Worm (Caenorhabditis elegans) whole organism, young adult: Measurements from ENCODE around the gene F28A10.4.
"Not testable (repeated sequence)": the region's sequence is repeated elsewhere in the genome, so short reads cannot be mapped to it uniquely, and the experiment has no call there.

Experiments used
- F10E7.11 ChIP-seq: sonication (generic microtip); optimal IDR thresholded peaks from 2 replicates; lab custom pipeline; 2017; ENCODE audit warnings: mild to moderate bottlenecking, missing genetic modification characterization, moderate library complexity, missing compliant biosample characterization
- F23B12.7 ChIP-seq: sonication (generic microtip); optimal IDR thresholded peaks from 2 replicates; lab custom pipeline; 2017; ENCODE audit warnings: missing genetic modification characterization, mild to moderate bottlenecking, missing compliant biosample characterization, antibody characterized with exemption, moderate library complexity; ENCODE audit not compliant: insufficient read depth
- F39B2.1 ChIP-seq: fragments of 200-800 bp; sonication (Bioruptor generic); IDR thresholded peaks from 2 replicates; pipeline ENCODE4 v1.3.6; 2022; ENCODE audit warnings: missing genetic modification reagents, missing genetic modification characterization, missing compliant biosample characterization
- F49E8.2 ChIP-seq: sonication (generic microtip); optimal IDR thresholded peaks from 3 replicates; lab custom pipeline; 2017; ENCODE audit warnings: missing genetic modification characterization, mild to moderate bottlenecking, missing compliant biosample characterization, antibody characterized with exemption, moderate library complexity; ENCODE audit not compliant: insufficient read depth
- F52B5.7 ChIP-seq: sonication (generic microtip); optimal IDR thresholded peaks from 2 replicates; lab custom pipeline; 2016; ENCODE audit warnings: mild to moderate bottlenecking, missing genetic modification characterization, missing compliant biosample characterization
- Y95B8A.8 ChIP-seq: fragments of 200-800 bp; sonication (Bioruptor generic); IDR thresholded peaks from 2 replicates; pipeline ENCODE4 v1.3.6; 2022; ENCODE audit warnings: missing genetic modification reagents, missing genetic modification characterization, missing compliant biosample characterization
- bed-2 ChIP-seq: fragments of 200-800 bp; sonication (Bioruptor generic); IDR thresholded peaks from 2 replicates; pipeline ENCODE4 v1.3.6; 2022; ENCODE audit warnings: missing genetic modification reagents, missing genetic modification characterization, missing compliant biosample characterization
- cebp-1 ChIP-seq, 2 experiments: fragments of 200-800 bp in 1 of 2; sonication (Bioruptor generic) in 1 of 2; sonication (generic microtip) in 1 of 2; IDR thresholded peaks in 1 of 2; optimal IDR thresholded peaks in 1 of 2; 2 replicates each; pipeline versions ENCODE4 v1.3.6 to Lab custom; 2017 to 2022; ENCODE audit warnings: missing compliant biosample characterization in 2 of 2, missing genetic modification characterization in 2 of 2, mild to moderate bottlenecking in 1 of 2, missing genetic modification reagents in 1 of 2, moderate library complexity in 1 of 2
- die-1 ChIP-seq: sonication (generic microtip); optimal IDR thresholded peaks from 2 replicates; lab custom pipeline; 2016; ENCODE audit warnings: missing genotype, mild to moderate bottlenecking, missing genetic modification characterization, missing compliant biosample characterization
- dox-1 ChIP-seq: fragments of 200-800 bp; sonication (Bioruptor generic); IDR thresholded peaks from 2 replicates; pipeline ENCODE4 v1.3.6; 2022; ENCODE audit warnings: missing genetic modification reagents, missing genetic modification characterization, missing compliant biosample characterization
- efl-1 ChIP-seq: fragments of 150-350 bp; optimal IDR thresholded peaks from 2 replicates; lab custom pipeline; 2014; ENCODE audit warnings: missing biosample characterization, missing genetic modification reagents, missing genetic modification characterization
- egl-44 ChIP-seq: fragments of 200-800 bp; sonication (Bioruptor generic); IDR thresholded peaks from 2 replicates; pipeline ENCODE4 v1.3.6; 2022; ENCODE audit warnings: missing genetic modification reagents, missing genetic modification characterization, missing compliant biosample characterization
- ekl-4 ChIP-seq: fragments of 200-800 bp; sonication (Bioruptor generic); IDR thresholded peaks from 2 replicates; pipeline ENCODE4 v1.3.6; 2022; ENCODE audit warnings: missing genetic modification reagents, missing genetic modification characterization, missing compliant biosample characterization
- hlh-12 ChIP-seq: sonication (generic microtip); optimal IDR thresholded peaks from 2 replicates; lab custom pipeline; 2016; ENCODE audit warnings: missing genetic modification characterization, missing compliant biosample characterization
- hmg-1.2 ChIP-seq: fragments of 200-800 bp; sonication (Bioruptor generic); IDR thresholded peaks from 2 replicates; pipeline ENCODE4 v1.3.6; 2022; ENCODE audit warnings: missing genetic modification reagents, missing genetic modification characterization, missing compliant biosample characterization
- hrde-1 ChIP-seq: sonication (generic microtip); optimal IDR thresholded peaks from 2 replicates; lab custom pipeline; 2016; ENCODE audit warnings: missing genetic modification characterization, mild to moderate bottlenecking, missing compliant biosample characterization, moderate library complexity, missing genotype, missing genetic modification reagents, borderline replicate concordance
- let-526 ChIP-seq: fragments of 200-800 bp; sonication (Bioruptor generic); IDR thresholded peaks from 2 replicates; pipeline ENCODE4 v1.3.6; 2022; ENCODE audit warnings: missing genetic modification reagents, missing genetic modification characterization, missing compliant biosample characterization
- let-607 ChIP-seq, 2 experiments: fragments of 200-800 bp in 1 of 2; sonication (Bioruptor generic) in 1 of 2; sonication (generic microtip) in 1 of 2; optimal IDR thresholded peaks; 2 replicates each; lab custom pipeline; 2016 to 2018; ENCODE audit warnings: mild to moderate bottlenecking in 2 of 2, missing compliant biosample characterization in 2 of 2, missing genetic modification characterization in 2 of 2, moderate library complexity in 2 of 2, missing genotype in 1 of 2
- lin-40 ChIP-seq: sonication (generic microtip); optimal IDR thresholded peaks from 2 replicates; lab custom pipeline; 2016; ENCODE audit warnings: missing genetic modification characterization, mild to moderate bottlenecking, missing compliant biosample characterization, missing genotype, missing genetic modification reagents
- lin-54 ChIP-seq: fragments of 200-800 bp; sonication (Bioruptor generic); optimal IDR thresholded peaks from 2 replicates; lab custom pipeline; 2018; ENCODE audit warnings: mild to moderate bottlenecking, missing genetic modification characterization, missing compliant biosample characterization
- lsy-27 ChIP-seq: sonication (generic microtip); optimal IDR thresholded peaks from 2 replicates; lab custom pipeline; 2017; ENCODE audit warnings: missing genetic modification characterization, mild to moderate bottlenecking, missing compliant biosample characterization, antibody characterized with exemption, missing genotype, borderline replicate concordance; ENCODE audit not compliant: insufficient read depth
- madf-10 ChIP-seq: sonication (generic microtip); optimal IDR thresholded peaks from 2 replicates; lab custom pipeline; 2016; ENCODE audit warnings: mild to moderate bottlenecking, missing genetic modification characterization, missing compliant biosample characterization
- madf-6 ChIP-seq: fragments of 200-800 bp; sonication (Bioruptor generic); IDR thresholded peaks from 2 replicates; pipeline ENCODE4 v1.3.6; 2022; ENCODE audit warnings: missing genetic modification reagents, missing genetic modification characterization, missing compliant biosample characterization
- mxl-1 ChIP-seq: sonication (generic microtip); optimal IDR thresholded peaks from 2 replicates; lab custom pipeline; 2016; ENCODE audit warnings: missing genetic modification characterization, missing compliant biosample characterization
- nhr-27 ChIP-seq: fragments of 200-800 bp; sonication (Bioruptor generic); optimal IDR thresholded peaks from 2 replicates; lab custom pipeline; 2018; ENCODE audit warnings: mild to moderate bottlenecking, missing genetic modification characterization, moderate library complexity, missing compliant biosample characterization
- nhr-90 ChIP-seq: sonication (generic microtip); optimal IDR thresholded peaks from 2 replicates; lab custom pipeline; 2016; ENCODE audit warnings: missing genotype, mild to moderate bottlenecking, missing genetic modification characterization, missing compliant biosample characterization
- snpc-1.1 ChIP-seq: sonication (generic microtip); optimal IDR thresholded peaks from 2 replicates; lab custom pipeline; 2017; ENCODE audit warnings: missing genetic modification characterization, mild to moderate bottlenecking, missing compliant biosample characterization, antibody characterized with exemption, moderate library complexity, missing genotype, missing genetic modification reagents; ENCODE audit not compliant: insufficient read depth
- snpc-1.3 ChIP-seq: sonication (generic microtip); optimal IDR thresholded peaks from 2 replicates; lab custom pipeline; 2017; ENCODE audit warnings: missing genetic modification characterization, mild to moderate bottlenecking, missing compliant biosample characterization, antibody characterized with exemption, moderate library complexity, missing genotype, missing genetic modification reagents; ENCODE audit not compliant: insufficient read depth
- somi-1 ChIP-seq: fragments of 200-800 bp; sonication (Bioruptor generic); optimal IDR thresholded peaks from 2 replicates; lab custom pipeline; 2018; ENCODE audit warnings: mild to moderate bottlenecking, missing genetic modification characterization, missing compliant biosample characterization
- unc-62 ChIP-seq: fragments of 150-350 bp; optimal IDR thresholded peaks from 2 replicates; lab custom pipeline; 2014; ENCODE audit warnings: missing biosample characterization, missing genetic modification reagents, missing genetic modification characterization
- xnd-1 ChIP-seq: sonication (generic microtip); optimal IDR thresholded peaks from 2 replicates; lab custom pipeline; 2016; ENCODE audit warnings: missing genotype, missing genetic modification reagents, missing genetic modification characterization, missing compliant biosample characterization
- ztf-25 ChIP-seq: fragments of 200-800 bp; sonication (Bioruptor generic); IDR thresholded peaks from 2 replicates; pipeline ENCODE4 v1.3.6; 2022; ENCODE audit warnings: missing genetic modification reagents, missing genetic modification characterization, missing compliant biosample characterization
- ztf-3 ChIP-seq: fragments of 200-800 bp; sonication (Bioruptor generic); optimal IDR thresholded peaks from 2 replicates; lab custom pipeline; 2018; ENCODE audit warnings: mild to moderate bottlenecking, missing genetic modification characterization, missing compliant biosample characterization

The F28A10.4 gene

ce11 chrII:848519-848918 lies 4.4 kb downstream of the F28A10.4 start, which contains the start of the genes acdh-9 and F28A10.13 (continued):
- TF ChIP-seq bed-2 (GFP tag; lab: Robert Waterston, UW) (no peak), hmg-1.2 (GFP tag; lab: Robert Waterston, UW) (peak; percentile 80; the same call in 1 of the 2 replicates), somi-1 (GFP tag; lab: Kevin White, UChicago) (no peak), snpc-1.1 (no peak), ekl-4 (no peak), madf-10 (tag; lab: Kevin White, UChicago) (no peak), cebp-1 (GFP tag; IDR thresholded peaks at IDR 0.05; lab: Robert Waterston, UW) (no peak), cebp-1 (tag; optimal IDR thresholded peaks at IDR 0.05; lab: Kevin White, UChicago) (peak; percentile 73), nhr-27 (tag; lab: Kevin White, UChicago) (no peak), lin-40 (tag; lab: Kevin White, UChicago) (peak; percentile 31), nhr-90 (tag; lab: Kevin White, UChicago) (peak; percentile 0), unc-62 (GFP tag; lab: Kevin White, UChicago) (no peak), egl-44 (GFP tag; lab: Robert Waterston, UW) (no peak), F10E7.11 (no peak), die-1 (tag; lab: Kevin White, UChicago) (no peak), hrde-1 (tag; lab: Kevin White, UChicago) (no peak), mxl-1 (no peak), lsy-27 (tag; lab: Kevin White, UChicago) (no peak), let-526 (0 out of 2 replicates have a peak, but pooled peaks have one; percentile 55), ztf-3 (GFP tag; lab: Kevin White, UChicago) (no peak), snpc-1.3 (no peak), madf-6 (GFP tag; lab: Robert Waterston, UW) (no peak), F39B2.1 (no peak)

- TF ChIP-seq hlh-12; let-607 (tag; optimal IDR thresholded peaks at IDR 0.05; lab: Kevin White, UChicago); F49E8.2 (tag; lab: Kevin White, UChicago): not testable (repeated sequence)
These were observed 6.5 kb downstream of the F28A10.4 start, which contains the start of gene F28A10.5 for ce11 chrII:850567-850966. F28A10.5 (minus strand) TSS chrII:850667.

- TF ChIP-seq snpc-1.3, result no peak
- TF ChIP-seq efl-1 (GFP tag; lab: Kevin White, UChicago), result no peak
- TF ChIP-seq dox-1, result no peak
- no peak for TF ChIP-seq lin-54 (GFP tag; lab: Kevin White, UChicago)
- TF ChIP-seq F23B12.7 (tag; lab: Kevin White, UChicago), result no peak
- TF ChIP-seq ztf-25 (GFP tag; lab: Robert Waterston, UW), result no peak
- TF ChIP-seq ztf-3 (GFP tag; lab: Kevin White, UChicago), result no peak
- TF ChIP-seq F52B5.7 (tag; lab: Kevin White, UChicago), result no peak
- no peak for TF ChIP-seq xnd-1 (tag; lab: Kevin White, UChicago)
- TF ChIP-seq Y95B8A.8 (GFP tag; lab: Robert Waterston, UW), result no peak
- TF ChIP-seq, all 124 proteins: peak for 0
These were observed 17.5 kb downstream of the F28A10.4 start, which contains the start of gene Y46B2A.4 for ce11 chrII:861564-861963. Y46B2A.4 (plus strand) TSS chrII:861864.
